Fruit fly (Drosophila melanogaster): ENCODE data around the gene I-t.
A peak's percentile ranks its signal among the peaks of the same experiment; 100 is the strongest.

Gene I-t

dm6 chr3R:11663441-11663840 is 40.4 kb upstream of the I-t start (continued):
- TF ChIP-seq lola (GFP tag; optimal IDR thresholded peaks at IDR 0.05) (peak in 1 of 3 experiments; percentile 7), schlank (tag; optimal IDR thresholded peaks at IDR 0.05) (no peak), crp (GFP tag; optimal IDR thresholded peaks at IDR 0.05) (no peak), CG17359 (tag; optimal IDR thresholded peaks at IDR 0.05) (peak; percentile 62), CG8924 (tag; optimal IDR thresholded peaks at IDR 0.05) (peak; percentile 69), CG10979 (tag; optimal IDR thresholded peaks at IDR 0.05) (peak; percentile 38), row (GFP tag; IDR thresholded peaks at IDR 0.05) (peak; percentile 61), HLH4C (GFP tag; IDR thresholded peaks at IDR 0.05; ENCODE audit: partially characterized antibody) (no peak), tap (tag; optimal IDR thresholded peaks at IDR 0.05) (peak; percentile 26), HLH3B (GFP tag; IDR thresholded peaks at IDR 0.05) (no peak), CG14710 (tag; optimal IDR thresholded peaks at IDR 0.05) (peak; percentile 25), gsb-n (tag; optimal IDR thresholded peaks at IDR 0.05) (peak; percentile 12), CG33557 (GFP tag; optimal IDR thresholded peaks at IDR 0.05) (no peak), gcm (GFP tag; optimal IDR thresholded peaks at IDR 0.05) (peak; percentile 27), Atf6 (GFP tag; IDR thresholded peaks at IDR 0.05) (no peak), Fer1 (GFP tag; optimal IDR thresholded peaks at IDR 0.05) (peak; percentile 45), unpg (GFP tag; optimal IDR thresholded peaks at IDR 0.05) (peak; percentile 57), CG18262 (tag; optimal IDR thresholded peaks at IDR 0.05) (peak; percentile 68), CG12071 (GFP tag; optimal IDR thresholded peaks at IDR 0.05) (peak; percentile 12), Mes4 (GFP tag; optimal IDR thresholded peaks at IDR 0.05) (no peak), vnd (GFP tag; IDR thresholded peaks at IDR 0.05; ENCODE audit: partially characterized antibody) (no peak), vfl (GFP tag; optimal IDR thresholded peaks at IDR 0.05) (no peak), CG9817 (tag; optimal IDR thresholded peaks at IDR 0.05) (no peak), CG2678 (tag; optimal IDR thresholded peaks at IDR 0.05) (peak; percentile 77), ATbp (GFP tag; optimal IDR thresholded peaks at IDR 0.05) (peak; percentile 29), CG8944 (GFP tag; optimal IDR thresholded peaks at IDR 0.05) (no peak), CG16813 (GFP tag; IDR thresholded peaks at IDR 0.05; ENCODE audit: partially characterized antibody) (no peak), gro (GFP tag; optimal IDR thresholded peaks at IDR 0.05) (no peak), dm (GFP tag; optimal IDR thresholded peaks at IDR 0.05) (no peak), CG30403 (GFP tag; optimal IDR thresholded peaks at IDR 0.05) (peak; percentile 35), CG5245 (GFP tag; optimal IDR thresholded peaks at IDR 0.05) (no peak), jing (GFP tag; optimal IDR thresholded peaks at IDR 0.05) (no peak), cad (GFP tag; optimal IDR thresholded peaks at IDR 0.05) (no peak), CG9797 (GFP tag; optimal IDR thresholded peaks at IDR 0.05) (no peak), prd (optimal IDR thresholded peaks at IDR 0.05) (no peak), prd (GFP tag; IDR thresholded peaks at IDR 0.05) (peak; percentile 34; the same call in 1 of the 3 replicates), CG5180 (GFP tag; optimal IDR thresholded peaks at IDR 0.05) (peak; percentile 13), ap (GFP tag; IDR thresholded peaks at IDR 0.05) (no peak), nerfin-2 (GFP tag; IDR thresholded peaks at IDR 0.05; ENCODE audit: partially characterized antibody) (no peak), jumu (GFP tag; optimal IDR thresholded peaks at IDR 0.05) (no peak), CG17186 (GFP tag; optimal IDR thresholded peaks at IDR 0.05) (no peak), sisA (GFP tag; IDR thresholded peaks at IDR 0.05) (peak; percentile 35; the same call in 1 of the 2 replicates), D (optimal IDR thresholded peaks at IDR 0.05) (no peak), D (GFP tag; optimal IDR thresholded peaks at IDR 0.05) (peak; percentile 1), phol (tag; optimal IDR thresholded peaks at IDR 0.05) (peak; percentile 61), sens-2 (GFP tag; IDR thresholded peaks at IDR 0.05) (no peak), CG9727 (GFP tag; optimal IDR thresholded peaks at IDR 0.05) (no peak), CG2712 (tag; optimal IDR thresholded peaks at IDR 0.05) (peak; percentile 57), pum (GFP tag; optimal IDR thresholded peaks at IDR 0.05) (no peak), CG4328 (GFP tag; optimal IDR thresholded peaks at IDR 0.05) (no peak), gem (tag; optimal IDR thresholded peaks at IDR 0.05) (peak; percentile 79)
